Fruit fly (Drosophila melanogaster) whole organism, pupa: Measurements from ENCODE around the gene CG14294.

Source experiments
- CG10348 ChIP-seq: fragments of 200-800 bp; sonication (Bioruptor generic); IDR thresholded peaks from 2 replicates; pipeline ENCODE4 v1.3.6; 2022; ENCODE audit warnings: missing biosample characterization, missing genetic modification characterization
- CG12605 ChIP-seq: fragments of 200-800 bp; sonication (Bioruptor generic); IDR thresholded peaks from 2 replicates; pipeline ENCODE4 v1.3.6; 2022; ENCODE audit warnings: missing biosample characterization, missing genetic modification characterization
- CG17806 ChIP-seq: fragments of 200-800 bp; sonication (Bioruptor generic); optimal IDR thresholded peaks from 2 replicates; lab custom pipeline; 2018; ENCODE audit warnings: missing biosample characterization, mild to moderate bottlenecking, missing genetic modification characterization, moderate library complexity
- CG32121 ChIP-seq: fragments of 200-800 bp; sonication (Bioruptor generic); IDR thresholded peaks from 2 replicates; pipeline ENCODE4 v1.3.6; 2022; ENCODE audit warnings: missing biosample characterization, missing genetic modification characterization
- CG4496 ChIP-seq: fragments of 200-800 bp; sonication (Bioruptor generic); IDR thresholded peaks from 3 replicates; pipeline ENCODE4 v1.3.6; 2022; ENCODE audit warnings: missing biosample characterization, missing genetic modification characterization
- CG8301 ChIP-seq: fragments of 200-800 bp; sonication (Bioruptor generic); optimal IDR thresholded peaks from 2 replicates; lab custom pipeline; 2018; ENCODE audit warnings: missing biosample characterization, mild to moderate bottlenecking, missing genetic modification characterization
- EcR ChIP-seq: fragments of 200-800 bp; sonication (Bioruptor generic); optimal IDR thresholded peaks from 3 replicates; lab custom pipeline; 2019; ENCODE audit warnings: missing biosample characterization, missing genetic modification characterization, mild to moderate bottlenecking, moderate library complexity, missing genetic modification reagents
- Pif1A ChIP-seq: fragments of 200-800 bp; sonication (Bioruptor generic); optimal IDR thresholded peaks from 3 replicates; lab custom pipeline; 2016; ENCODE audit warnings: missing biosample characterization, missing genetic modification characterization
- gl ChIP-seq: fragments of 200-800 bp; sonication (Bioruptor generic); optimal IDR thresholded peaks from 2 replicates; lab custom pipeline; 2018; ENCODE audit warnings: missing biosample characterization, mild to moderate bottlenecking, missing genetic modification characterization
- rn ChIP-seq: fragments of 200-800 bp; sonication (Bioruptor generic); IDR thresholded peaks from 2 replicates; pipeline ENCODE4 v1.3.6; 2022; ENCODE audit warnings: missing biosample characterization, missing genetic modification characterization

DNA sequence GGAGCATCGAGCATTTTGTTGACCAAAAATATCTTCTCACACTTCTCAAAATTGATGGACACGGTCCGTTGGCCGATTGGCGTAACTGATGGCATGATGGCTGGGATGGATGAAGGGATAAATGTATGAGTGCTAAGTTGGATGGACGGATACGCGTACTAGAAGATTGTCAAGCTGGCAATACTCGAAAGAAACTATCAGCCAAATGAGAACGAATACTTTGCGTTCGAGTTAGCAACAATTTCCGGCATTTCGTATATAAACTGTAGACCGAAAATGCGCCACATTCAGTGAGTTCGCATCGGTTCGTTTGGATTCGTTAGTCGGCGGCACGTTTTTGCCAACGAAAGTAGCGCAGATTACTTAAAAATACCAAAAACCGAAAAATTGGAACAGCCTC lies 26.8 kb downstream of the CG14294 start, which contains the start of gene CG14298:
- TF ChIP-seq gl (no peak), CG8301 (tag; lab: Kevin White, UChicago) (no peak), EcR (no peak), CG32121 (GFP tag; lab: Robert Waterston, UW) (no peak), CG4496 (GFP tag; lab: Robert Waterston, UW) (no peak), Pif1A (GFP tag; lab: Kevin White, UChicago) (no peak), CG17806 (tag; lab: Kevin White, UChicago) (no peak), rn (GFP tag; lab: Robert Waterston, UW) (no peak), CG10348 (GFP tag; lab: Robert Waterston, UW) (no peak), CG12605 (no peak)
